Worm (Caenorhabditis elegans) whole organism, young adult: ENCODE data around the gene fbxa-79.

Experiments
- B0261.1 ChIP-seq: sonication (generic microtip); optimal IDR thresholded peaks from 2 replicates; lab custom pipeline; 2016; ENCODE audit warnings: mild to moderate bottlenecking, missing genetic modification characterization, moderate library complexity, missing compliant biosample characterization
- C17E4.6 ChIP-seq: fragments of 200-800 bp; sonication (Bioruptor generic); IDR thresholded peaks from 2 replicates; pipeline ENCODE4 v1.3.6; 2022; ENCODE audit warnings: missing genetic modification reagents, missing genetic modification characterization, missing compliant biosample characterization
- F22D6.2 ChIP-seq: sonication (generic microtip); optimal IDR thresholded peaks from 2 replicates; lab custom pipeline; 2016; ENCODE audit warnings: mild to moderate bottlenecking, missing genetic modification characterization, missing compliant biosample characterization
- F33H1.4 ChIP-seq: fragments of 200-800 bp; sonication (Bioruptor generic); IDR thresholded peaks from 2 replicates; pipeline ENCODE4 v1.3.6; 2022; ENCODE audit warnings: missing genetic modification reagents, missing genetic modification characterization, missing compliant biosample characterization
- F57A8.1 ChIP-seq: fragments of 200-800 bp; sonication (Bioruptor generic); optimal IDR thresholded peaks from 2 replicates; lab custom pipeline; 2018; ENCODE audit warnings: mild to moderate bottlenecking, missing genetic modification characterization, moderate library complexity, missing compliant biosample characterization
- Y79H2A.3 ChIP-seq: fragments of 200-800 bp; sonication (Bioruptor generic); conservative IDR thresholded peaks from 2 replicates; pipeline ENCODE4 v1.3.6; 2022; ENCODE audit warnings: missing genetic modification reagents, missing genetic modification characterization, missing compliant biosample characterization
- akir-1 ChIP-seq: fragments of 200-800 bp; sonication (Bioruptor generic); optimal IDR thresholded peaks from 2 replicates; lab custom pipeline; 2018; ENCODE audit warnings: mild to moderate bottlenecking, missing genetic modification characterization, moderate library complexity, missing compliant biosample characterization
- aptf-3 ChIP-seq: fragments of 200-800 bp; sonication (Bioruptor generic); IDR thresholded peaks from 2 replicates; pipeline ENCODE4 v1.3.6; 2022; ENCODE audit warnings: missing genetic modification characterization, missing compliant biosample characterization
- attf-6 ChIP-seq: fragments of 200-800 bp; sonication (Bioruptor generic); IDR thresholded peaks from 2 replicates; pipeline ENCODE4 v1.3.6; 2022; ENCODE audit warnings: missing genetic modification reagents, missing genetic modification characterization, missing compliant biosample characterization
- bed-1 ChIP-seq: fragments of 200-800 bp; sonication (Bioruptor generic); IDR thresholded peaks from 2 replicates; pipeline ENCODE4 v1.3.6; 2022; ENCODE audit warnings: missing genetic modification reagents, missing genetic modification characterization, missing compliant biosample characterization
- ccch-3 ChIP-seq: fragments of 200-800 bp; sonication (Bioruptor generic); optimal IDR thresholded peaks from 2 replicates; lab custom pipeline; 2018; ENCODE audit warnings: mild to moderate bottlenecking, missing genetic modification characterization, missing compliant biosample characterization
- cebp-1 ChIP-seq, 2 experiments: fragments of 200-800 bp in 1 of 2; sonication (Bioruptor generic) in 1 of 2; sonication (generic microtip) in 1 of 2; IDR thresholded peaks in 1 of 2; optimal IDR thresholded peaks in 1 of 2; 2 replicates each; pipeline versions ENCODE4 v1.3.6 to Lab custom; 2017 to 2022; ENCODE audit warnings: missing compliant biosample characterization in 2 of 2, missing genetic modification characterization in 2 of 2, mild to moderate bottlenecking in 1 of 2, missing genetic modification reagents in 1 of 2, moderate library complexity in 1 of 2
- cebp-2 ChIP-seq: fragments of 200-800 bp; sonication (Bioruptor generic); IDR thresholded peaks from 2 replicates; pipeline ENCODE4 v1.3.6; 2022; ENCODE audit warnings: missing genetic modification characterization, missing compliant biosample characterization
- ceh-91 ChIP-seq: fragments of 200-800 bp; sonication (Bioruptor generic); IDR thresholded peaks from 2 replicates; pipeline ENCODE4 v1.3.6; 2022; ENCODE audit warnings: missing genetic modification reagents, missing genetic modification characterization, missing compliant biosample characterization
- chd-7 ChIP-seq: sonication (generic microtip); optimal IDR thresholded peaks from 2 replicates; lab custom pipeline; 2016; ENCODE audit warnings: mild to moderate bottlenecking, missing genetic modification characterization, moderate library complexity, missing compliant biosample characterization
- dox-1 ChIP-seq: fragments of 200-800 bp; sonication (Bioruptor generic); IDR thresholded peaks from 2 replicates; pipeline ENCODE4 v1.3.6; 2022; ENCODE audit warnings: missing genetic modification reagents, missing genetic modification characterization, missing compliant biosample characterization
- egrh-3 ChIP-seq: fragments of 200-800 bp; sonication (Bioruptor generic); IDR thresholded peaks from 2 replicates; pipeline ENCODE4 v1.3.6; 2022; ENCODE audit warnings: missing genetic modification reagents, missing genetic modification characterization, missing compliant biosample characterization
- ekl-4 ChIP-seq: fragments of 200-800 bp; sonication (Bioruptor generic); IDR thresholded peaks from 2 replicates; pipeline ENCODE4 v1.3.6; 2022; ENCODE audit warnings: missing genetic modification reagents, missing genetic modification characterization, missing compliant biosample characterization
- gei-17 ChIP-seq: fragments of 200-800 bp; sonication (Bioruptor generic); optimal IDR thresholded peaks from 2 replicates; lab custom pipeline; 2018; ENCODE audit warnings: mild to moderate bottlenecking, missing genetic modification characterization, missing compliant biosample characterization
- him-1 ChIP-seq: sonication (generic microtip); optimal IDR thresholded peaks from 2 replicates; lab custom pipeline; 2016; ENCODE audit warnings: missing genotype, missing genetic modification reagents, missing genetic modification characterization, missing compliant biosample characterization
- hlh-12 ChIP-seq: sonication (generic microtip); optimal IDR thresholded peaks from 2 replicates; lab custom pipeline; 2016; ENCODE audit warnings: missing genetic modification characterization, missing compliant biosample characterization
- hlh-26 ChIP-seq: fragments of 200-800 bp; sonication (Bioruptor generic); conservative IDR thresholded peaks from 2 replicates; pipeline ENCODE4 v1.3.6; 2022; ENCODE audit warnings: missing genetic modification reagents, missing genetic modification characterization, missing compliant biosample characterization
- hrde-1 ChIP-seq: sonication (generic microtip); optimal IDR thresholded peaks from 2 replicates; lab custom pipeline; 2016; ENCODE audit warnings: missing genetic modification characterization, mild to moderate bottlenecking, missing compliant biosample characterization, moderate library complexity, missing genotype, missing genetic modification reagents, borderline replicate concordance
- lin-26 ChIP-seq: fragments of 200-800 bp; sonication (Bioruptor generic); IDR thresholded peaks from 2 replicates; pipeline ENCODE4 v1.3.6; 2022; ENCODE audit warnings: missing genetic modification reagents, missing genetic modification characterization, missing compliant biosample characterization
- lin-40 ChIP-seq: sonication (generic microtip); optimal IDR thresholded peaks from 2 replicates; lab custom pipeline; 2016; ENCODE audit warnings: missing genetic modification characterization, mild to moderate bottlenecking, missing compliant biosample characterization, missing genotype, missing genetic modification reagents
- madf-10 ChIP-seq: sonication (generic microtip); optimal IDR thresholded peaks from 2 replicates; lab custom pipeline; 2016; ENCODE audit warnings: mild to moderate bottlenecking, missing genetic modification characterization, missing compliant biosample characterization
- madf-6 ChIP-seq: fragments of 200-800 bp; sonication (Bioruptor generic); IDR thresholded peaks from 2 replicates; pipeline ENCODE4 v1.3.6; 2022; ENCODE audit warnings: missing genetic modification reagents, missing genetic modification characterization, missing compliant biosample characterization
- mel-28 ChIP-seq: sonication (generic microtip); optimal IDR thresholded peaks from 2 replicates; lab custom pipeline; 2016; ENCODE audit warnings: borderline replicate concordance, mild to moderate bottlenecking, missing genetic modification characterization, missing compliant biosample characterization
- mxl-1 ChIP-seq: sonication (generic microtip); optimal IDR thresholded peaks from 2 replicates; lab custom pipeline; 2016; ENCODE audit warnings: missing genetic modification characterization, missing compliant biosample characterization
- nhr-80 ChIP-seq: sonication (generic microtip); optimal IDR thresholded peaks from 2 replicates; lab custom pipeline; 2016; ENCODE audit warnings: missing genetic modification characterization, missing compliant biosample characterization
- pbrm-1 ChIP-seq: fragments of 200-800 bp; sonication (Bioruptor generic); IDR thresholded peaks from 2 replicates; pipeline ENCODE4 v1.3.6; 2022; ENCODE audit warnings: missing genetic modification reagents, missing genetic modification characterization, missing compliant biosample characterization
- rcor-1 ChIP-seq: fragments of 200-800 bp; sonication (Bioruptor generic); IDR thresholded peaks from 2 replicates; pipeline ENCODE4 v1.3.6; 2022; ENCODE audit warnings: missing genetic modification reagents, missing genetic modification characterization, missing compliant biosample characterization
- rec-8 ChIP-seq, 2 experiments: sonication (generic microtip); optimal IDR thresholded peaks; 2 replicates each; lab custom pipeline; 2016; ENCODE audit warnings: mild to moderate bottlenecking in 2 of 2, missing genetic modification characterization in 2 of 2, missing genetic modification reagents in 2 of 2, missing genotype in 2 of 2, missing biosample characterization in 1 of 2, missing compliant biosample characterization in 1 of 2, moderate library complexity in 1 of 2
- repo-1 ChIP-seq: sonication (generic microtip); optimal IDR thresholded peaks from 2 replicates; lab custom pipeline; 2017; ENCODE audit warnings: mild to moderate bottlenecking, missing genetic modification characterization, missing compliant biosample characterization
- rpc-1 ChIP-seq, 2 experiments: fragments of 150-350 bp in 1 of 2; sonication (generic microtip) in 1 of 2; optimal IDR thresholded peaks; 2 replicates each; lab custom pipeline; 2014 to 2018; ENCODE audit warnings: missing biosample characterization in 1 of 2, missing genetic modification characterization in 1 of 2, missing genetic modification reagents in 1 of 2, missing genotype in 1 of 2
- sdz-38 ChIP-seq: sonication (generic microtip); optimal IDR thresholded peaks from 2 replicates; lab custom pipeline; 2016; ENCODE audit warnings: missing genotype, missing genetic modification characterization, missing compliant biosample characterization
- sea-2 ChIP-seq: fragments of 200-800 bp; sonication (Bioruptor generic); IDR thresholded peaks from 2 replicates; pipeline ENCODE4 v1.3.6; 2022; ENCODE audit warnings: missing genetic modification characterization, missing compliant biosample characterization
- snpc-1.1 ChIP-seq: sonication (generic microtip); optimal IDR thresholded peaks from 2 replicates; lab custom pipeline; 2017; ENCODE audit warnings: missing genetic modification characterization, mild to moderate bottlenecking, missing compliant biosample characterization, antibody characterized with exemption, moderate library complexity, missing genotype, missing genetic modification reagents; ENCODE audit not compliant: insufficient read depth
- snpc-4 ChIP-seq, 5 experiments: fragments of 150-350 bp in 1 of 5; sonication (generic microtip) in 4 of 5; optimal IDR thresholded peaks; 2 replicates each; lab custom pipeline; 2014 to 2018; ENCODE audit warnings: missing genetic modification characterization in 5 of 5, missing biosample characterization in 3 of 5, antibody characterized with exemption in 2 of 5, mild to moderate bottlenecking in 2 of 5, missing compliant biosample characterization in 2 of 5, missing genotype in 2 of 5, moderate library complexity in 2 of 5, missing genetic modification reagents in 1 of 5
- sptf-2 ChIP-seq: fragments of 200-800 bp; sonication (Bioruptor generic); optimal IDR thresholded peaks from 2 replicates; lab custom pipeline; 2018; ENCODE audit warnings: mild to moderate bottlenecking, missing genetic modification characterization, missing compliant biosample characterization
- unc-130 ChIP-seq: sonication (generic microtip); optimal IDR thresholded peaks from 2 replicates; lab custom pipeline; 2016; ENCODE audit warnings: missing genetic modification reagents, missing genetic modification characterization, missing compliant biosample characterization
- zim-3 ChIP-seq: sonication (generic microtip); optimal IDR thresholded peaks from 2 replicates; lab custom pipeline; 2017; ENCODE audit warnings: mild to moderate bottlenecking, missing genetic modification characterization, moderate library complexity, missing compliant biosample characterization
- ztf-18 ChIP-seq: sonication (generic microtip); optimal IDR thresholded peaks from 2 replicates; lab custom pipeline; 2016; ENCODE audit warnings: missing genotype, mild to moderate bottlenecking, missing genetic modification characterization, missing compliant biosample characterization
- ztf-3 ChIP-seq: fragments of 200-800 bp; sonication (Bioruptor generic); optimal IDR thresholded peaks from 2 replicates; lab custom pipeline; 2018; ENCODE audit warnings: mild to moderate bottlenecking, missing genetic modification characterization, missing compliant biosample characterization

The fbxa-79 gene

DNA sequence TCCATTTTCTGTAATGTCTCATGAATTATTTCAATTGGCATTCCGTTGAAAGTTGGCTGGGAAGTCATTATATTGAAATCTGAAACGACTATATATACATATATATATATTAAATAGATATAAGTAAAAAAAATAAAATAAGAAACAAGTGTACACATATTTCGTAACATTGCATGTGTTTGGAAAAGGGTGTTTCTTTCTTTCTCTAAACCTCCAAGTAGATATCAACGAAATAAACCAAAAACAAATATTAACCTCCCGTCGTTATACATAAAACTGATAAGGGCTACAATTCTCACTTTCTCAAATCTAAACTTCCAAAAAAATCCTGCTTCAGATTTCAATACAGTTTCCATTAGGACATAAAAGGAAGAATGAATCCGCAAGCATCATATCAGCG is at the start of gene fbxa-79:
fbxa-79 (minus strand) TSS at position 86 of the 400 bp plus-strand sequence.
- TF ChIP-seq mel-28 (tag; lab: Kevin White, UChicago) = no peak
- TF ChIP-seq dox-1 (GFP tag; lab: Robert Waterston, UW) = no peak
- TF ChIP-seq C17E4.6 = no peak
- TF ChIP-seq bed-1 (GFP tag; lab: Robert Waterston, UW) = no peak
- no peak for TF ChIP-seq ccch-3 (GFP tag; lab: Kevin White, UChicago)
- peak; percentile 91 for TF ChIP-seq cebp-1 (GFP tag; IDR thresholded peaks at IDR 0.05; lab: Robert Waterston, UW)
- peak; percentile 93 for TF ChIP-seq cebp-1 (tag; optimal IDR thresholded peaks at IDR 0.05; lab: Kevin White, UChicago)
- TF ChIP-seq ztf-18 (tag; lab: Kevin White, UChicago) = no peak
- no peak for TF ChIP-seq aptf-3
- TF ChIP-seq ztf-3 = no peak
- no peak for TF ChIP-seq F57A8.1 (GFP tag; lab: Kevin White, UChicago)
- no peak for TF ChIP-seq sdz-38 (tag; lab: Kevin White, UChicago)
- no peak for TF ChIP-seq pbrm-1 (GFP tag; lab: Robert Waterston, UW)
- no peak for TF ChIP-seq hrde-1 (tag; lab: Kevin White, UChicago)
- TF ChIP-seq hlh-26 (GFP tag; lab: Robert Waterston, UW) = no peak
- TF ChIP-seq nhr-80 (tag; lab: Kevin White, UChicago) = peak; percentile 36
- TF ChIP-seq gei-17 = no peak

- TF ChIP-seq ceh-91 (no peak), madf-6 (GFP tag; lab: Robert Waterston, UW) (no peak), snpc-4 (GFP tag; optimal IDR thresholded peaks at IDR 0.05; lab: Kevin White, UChicago) (no peak), snpc-4 (tag; optimal IDR thresholded peaks at IDR 0.05; lab: Kevin White, UChicago) (no peak), egrh-3 (no peak), zim-3 (tag; lab: Kevin White, UChicago) (no peak), lin-40 (tag; lab: Kevin White, UChicago) (no peak)
These were observed 47.2 kb upstream of the fbxa-79 start, which contains the start of gene Y82E9BL.1 for ce11 chrIII:1355320-1355719. Gene Y82E9BL.1, minus strand, starts transcription at chrIII:1355420.

- no peak for TF ChIP-seq snpc-4 (GFP tag; optimal IDR thresholded peaks at IDR 0.05; lab: Kevin White, UChicago)
- no peak for TF ChIP-seq snpc-4 (tag; optimal IDR thresholded peaks at IDR 0.05; lab: Kevin White, UChicago)
- peak; percentile 64; the same call in 1 of the 2 replicates for TF ChIP-seq lin-26
- TF ChIP-seq Y79H2A.3 (GFP tag; lab: Robert Waterston, UW) = no peak
- TF ChIP-seq repo-1 (tag; lab: Kevin White, UChicago) = no peak
- no peak for TF ChIP-seq chd-7
- TF ChIP-seq mxl-1 = no peak
- TF ChIP-seq ceh-91 = no peak
- TF ChIP-seq cebp-2 (GFP tag; lab: Robert Waterston, UW) = no peak
- TF ChIP-seq sptf-2 (GFP tag; lab: Kevin White, UChicago) = no peak
- TF ChIP-seq F22D6.2 (tag; lab: Kevin White, UChicago) = no peak
- peak; percentile 49 for TF ChIP-seq rpc-1 (optimal IDR thresholded peaks at IDR 0.05; lab: Kevin White, UChicago)
- TF ChIP-seq rpc-1 (tag; optimal IDR thresholded peaks at IDR 0.05; lab: Kevin White, UChicago) = peak; percentile 72
- no peak for TF ChIP-seq unc-130 (GFP tag; lab: Kevin White, UChicago)
- TF ChIP-seq ekl-4 (GFP tag; lab: Robert Waterston, UW) = no peak
- peak; percentile 33 for TF ChIP-seq him-1 (tag; lab: Kevin White, UChicago)
- no peak for TF ChIP-seq rec-8 (tag; optimal IDR thresholded peaks at IDR 0.05; lab: Kevin White, UChicago)
- TF ChIP-seq rcor-1 (GFP tag; lab: Robert Waterston, UW) = no peak
- TF ChIP-seq snpc-1.1 (tag; lab: Kevin White, UChicago) = peak; percentile 25
- TF ChIP-seq hlh-12 (tag; lab: Kevin White, UChicago) = no peak
- TF ChIP-seq F33H1.4 = no peak
- no peak for TF ChIP-seq akir-1
- TF ChIP-seq B0261.1 (tag; lab: Kevin White, UChicago) = peak; percentile 68
- TF ChIP-seq attf-6 = no peak
- no peak for TF ChIP-seq madf-10 (tag; lab: Kevin White, UChicago)
- no peak for TF ChIP-seq gei-17
- no peak for TF ChIP-seq sea-2 (GFP tag; lab: Robert Waterston, UW)
These were observed 46.4 kb upstream of the fbxa-79 start for ce11 chrIII:1354523-1354922.
